ENCODE assay signal across 1 fruit fly cellular context in the genomic region with DNA sequence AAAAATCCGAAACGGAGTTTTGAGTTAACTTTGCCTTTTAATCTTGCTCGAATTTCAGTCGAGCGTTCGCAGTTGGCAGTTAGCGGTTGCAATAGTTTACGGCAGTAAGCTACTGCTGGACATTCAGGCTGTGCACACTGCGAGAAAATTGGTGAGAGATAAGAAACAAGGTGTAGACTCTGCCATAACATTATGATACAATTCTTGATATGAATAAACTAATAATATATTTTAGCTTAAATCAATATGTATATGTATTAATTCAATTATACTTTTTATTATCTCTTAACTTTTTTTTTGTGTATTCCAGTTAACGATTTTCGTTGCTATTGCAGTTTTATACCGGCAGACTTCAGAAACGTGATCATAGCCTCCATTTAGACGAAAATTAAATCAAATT.
A peak's percentile ranks its signal among the peaks of the same experiment; 100 is the strongest.
TF ChIP-seq lines count a peak whose summit lies in the region.

No protein-coding gene starts in this region.

TF ChIP-seq in whole organism, prepupa, 60 proteins besides CTCF, POLR2A, EP300 and RAD21 (continued from another document):
- no peak for TF ChIP-seq CG1621 (tag; optimal IDR thresholded peaks at IDR 0.05; lab: Kevin White, UChicago)
- TF ChIP-seq Smox (GFP tag; optimal IDR thresholded peaks at IDR 0.05; lab: Kevin White, UChicago) = peak; percentile 14
- peak; percentile 39 for TF ChIP-seq acj6 (GFP tag; optimal IDR thresholded peaks at IDR 0.05; lab: Kevin White, UChicago)
- TF ChIP-seq Met (GFP tag; optimal IDR thresholded peaks at IDR 0.05; lab: Kevin White, UChicago) = no peak
- peak; percentile 15 for TF ChIP-seq CG3032 (tag; optimal IDR thresholded peaks at IDR 0.05; lab: Kevin White, UChicago)
- TF ChIP-seq dac (GFP tag; optimal IDR thresholded peaks at IDR 0.05; lab: Kevin White, UChicago) = peak; percentile 50
- TF ChIP-seq CG8632 (GFP tag; optimal IDR thresholded peaks at IDR 0.05; lab: Kevin White, UChicago) = peak; percentile 49
- TF ChIP-seq achi (GFP tag; optimal IDR thresholded peaks at IDR 0.05; lab: Kevin White, UChicago) = peak; percentile 71
- no peak for TF ChIP-seq CG31627 (GFP tag; optimal IDR thresholded peaks at IDR 0.05; lab: Kevin White, UChicago)
- peak; percentile 60 for TF ChIP-seq OdsH (GFP tag; optimal IDR thresholded peaks at IDR 0.05; lab: Kevin White, UChicago)
- TF ChIP-seq CG15336 (GFP tag; IDR thresholded peaks at IDR 0.05; lab: Robert Waterston, UW) = peak; percentile 91
- TF ChIP-seq Sox102F (GFP tag; optimal IDR thresholded peaks at IDR 0.05; lab: Kevin White, UChicago) = peak; percentile 4
- TF ChIP-seq Lpt (GFP tag; optimal IDR thresholded peaks at IDR 0.05; lab: Kevin White, UChicago) = peak; percentile 49
- no peak for TF ChIP-seq esn (GFP tag; optimal IDR thresholded peaks at IDR 0.05; lab: Kevin White, UChicago)
- no peak for TF ChIP-seq Sox14 (GFP tag; optimal IDR thresholded peaks at IDR 0.05; lab: Kevin White, UChicago)
- TF ChIP-seq eg (GFP tag; IDR thresholded peaks at IDR 0.05; lab: Robert Waterston, UW) = peak; percentile 87
- TF ChIP-seq CG32006 (GFP tag; optimal IDR thresholded peaks at IDR 0.05; lab: Kevin White, UChicago) = peak; percentile 84
- TF ChIP-seq CG34406 (GFP tag; optimal IDR thresholded peaks at IDR 0.05; lab: Kevin White, UChicago) = peak; percentile 44
- TF ChIP-seq net (GFP tag; optimal IDR thresholded peaks at IDR 0.05; lab: Kevin White, UChicago) = peak; percentile 63
- no peak for TF ChIP-seq CG9139 (GFP tag; optimal IDR thresholded peaks at IDR 0.05; lab: Kevin White, UChicago)
- peak; percentile 90 for TF ChIP-seq CG8119 (GFP tag; IDR thresholded peaks at IDR 0.05; lab: Robert Waterston, UW)
- peak; percentile 41 for TF ChIP-seq pdm3 (GFP tag; optimal IDR thresholded peaks at IDR 0.05; lab: Kevin White, UChicago)
- TF ChIP-seq CG16779 (tag; optimal IDR thresholded peaks at IDR 0.05; lab: Kevin White, UChicago) = no peak
- peak; percentile 78 for TF ChIP-seq CG6163 (GFP tag; IDR thresholded peaks at IDR 0.05; lab: Robert Waterston, UW)
- TF ChIP-seq CG10631 (GFP tag; optimal IDR thresholded peaks at IDR 0.05; lab: Kevin White, UChicago) = peak; percentile 51
